Worm (Caenorhabditis elegans) whole organism, midembryonic: Measurements from ENCODE around the gene comt-1.

ENCODE experiments used
- flt-1 ChIP-seq: fragments of 200-800 bp; sonication (Bioruptor generic); IDR thresholded peaks from 2 replicates; pipeline ENCODE4 v1.3.6; 2022; ENCODE audit warnings: missing genetic modification characterization, missing compliant biosample characterization
- ztf-23 ChIP-seq: fragments of 200-800 bp; sonication (Bioruptor generic); IDR thresholded peaks from 2 replicates; pipeline ENCODE4 v1.3.6; 2022; ENCODE audit warnings: missing genetic modification reagents, missing genetic modification characterization, missing compliant biosample characterization

DNA sequence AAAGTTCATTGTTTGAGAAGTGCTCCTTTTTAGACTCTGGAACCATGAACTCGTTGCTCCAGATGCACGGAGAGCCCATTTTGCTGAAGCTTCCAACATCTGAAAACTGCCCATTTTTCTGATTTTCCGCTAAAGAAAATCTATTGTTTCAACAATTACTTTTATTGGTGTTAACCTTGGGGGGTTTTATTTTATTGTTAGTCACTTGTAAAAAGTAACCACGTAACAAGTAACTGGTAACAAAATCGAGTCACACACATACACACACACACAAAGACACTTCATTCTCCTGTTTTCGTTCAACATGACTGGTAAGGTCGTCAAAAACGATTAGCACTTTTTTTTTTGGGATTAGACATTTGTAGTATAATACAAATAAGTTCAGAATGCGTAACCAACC, 15.2 kb upstream of the comt-1 start:
- TF ChIP-seq ztf-23 (GFP tag; lab: Robert Waterston, UW), result no peak
- no peak for TF ChIP-seq flt-1 (GFP tag; lab: Robert Waterston, UW)
